Fruit fly (Drosophila melanogaster): ENCODE measurements around the gene CG46339.

DNA sequence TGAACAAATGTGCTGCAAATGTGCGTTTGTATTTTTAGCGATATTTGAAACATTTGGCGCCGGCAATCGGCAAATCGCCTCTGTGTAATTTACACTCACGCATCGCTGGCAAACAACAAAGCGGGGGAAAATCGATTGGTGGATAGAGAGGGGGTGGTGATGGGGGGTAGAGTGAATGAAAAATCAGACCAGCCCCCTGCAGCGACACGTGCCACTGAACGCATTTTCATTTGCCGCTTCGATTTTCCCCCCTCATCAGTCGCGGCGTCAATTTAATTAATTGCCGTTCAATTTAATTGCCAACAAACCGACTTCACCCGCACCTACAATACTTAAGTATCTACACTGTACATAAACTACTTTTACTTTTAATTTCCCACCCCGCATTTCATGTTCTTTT lies 19.8 kb downstream of the CG46339 start:
- TF ChIP-seq fd59A (GFP tag; optimal IDR thresholded peaks at IDR 0.05) (no peak), Lpt (GFP tag; optimal IDR thresholded peaks at IDR 0.05) (no peak), pdm3 (GFP tag; optimal IDR thresholded peaks at IDR 0.05) (no peak), Blimp-1 (GFP tag; optimal IDR thresholded peaks at IDR 0.05) (no peak), CG8632 (GFP tag; optimal IDR thresholded peaks at IDR 0.05) (no peak), Met (GFP tag; optimal IDR thresholded peaks at IDR 0.05) (no peak), CG31627 (GFP tag; optimal IDR thresholded peaks at IDR 0.05) (no peak), CG10631 (GFP tag; optimal IDR thresholded peaks at IDR 0.05) (no peak), CG6808 (GFP tag; optimal IDR thresholded peaks at IDR 0.05) (no peak), net (GFP tag; optimal IDR thresholded peaks at IDR 0.05) (no peak), CG6792 (GFP tag; optimal IDR thresholded peaks at IDR 0.05) (no peak), CG3919 (GFP tag; optimal IDR thresholded peaks at IDR 0.05) (no peak), dac (GFP tag; optimal IDR thresholded peaks at IDR 0.05) (no peak)
